Worm (Caenorhabditis elegans) whole organism, mixed stage, embryonic: ENCODE measurements around the gene col-84.
A peak's percentile ranks its signal among the peaks of the same experiment; 100 is the strongest.

Experiments
- M03D4.4 ChIP-seq: sonication (generic microtip); optimal IDR thresholded peaks from 2 replicates; lab custom pipeline; 2017; ENCODE audit warnings: mild to moderate bottlenecking, missing genetic modification characterization, missing compliant biosample characterization
- bed-3 ChIP-seq: fragments of 200-800 bp; sonication (Bioruptor generic); optimal IDR thresholded peaks from 3 replicates; lab custom pipeline; 2018; ENCODE audit warnings: mild to moderate bottlenecking, missing genetic modification characterization, moderate library complexity, missing compliant biosample characterization
- blmp-1 ChIP-seq: fragments of 150-350 bp; optimal IDR thresholded peaks from 2 replicates; lab custom pipeline; 2014; ENCODE audit warnings: missing biosample characterization, missing genetic modification characterization
- ceh-39 ChIP-seq: fragments of 150-350 bp; optimal IDR thresholded peaks from 2 replicates; lab custom pipeline; 2014; ENCODE audit warnings: missing biosample characterization, missing genetic modification characterization
- ceh-43 ChIP-seq: fragments of 200-800 bp; sonication (Bioruptor generic); optimal IDR thresholded peaks from 2 replicates; lab custom pipeline; 2018; ENCODE audit warnings: mild to moderate bottlenecking, missing genetic modification characterization, moderate library complexity, missing compliant biosample characterization
- ceh-83 ChIP-seq: fragments of 200-800 bp; sonication (Bioruptor generic); optimal IDR thresholded peaks from 2 replicates; lab custom pipeline; 2018; ENCODE audit warnings: mild to moderate bottlenecking, missing genetic modification characterization, missing compliant biosample characterization
- ces-1 ChIP-seq: fragments of 150-350 bp; optimal IDR thresholded peaks from 2 replicates; lab custom pipeline; 2014; ENCODE audit warnings: missing biosample characterization, missing genetic modification reagents, missing genetic modification characterization
- cnd-1 ChIP-seq: fragments of 200-800 bp; sonication (Bioruptor generic); optimal IDR thresholded peaks from 2 replicates; lab custom pipeline; 2018; ENCODE audit warnings: mild to moderate bottlenecking, missing genetic modification characterization, missing compliant biosample characterization
- drap-1 ChIP-seq: fragments of 200-800 bp; sonication (Bioruptor generic); optimal IDR thresholded peaks from 3 replicates; lab custom pipeline; 2018; ENCODE audit warnings: mild to moderate bottlenecking, missing genetic modification characterization, missing compliant biosample characterization
- elt-1 ChIP-seq: sonication (generic microtip); optimal IDR thresholded peaks from 2 replicates; lab custom pipeline; 2017; ENCODE audit warnings: missing genetic modification characterization, mild to moderate bottlenecking, missing compliant biosample characterization, antibody characterized with exemption, moderate library complexity, borderline replicate concordance; ENCODE audit not compliant: insufficient read depth
- elt-3 ChIP-seq: fragments of 150-350 bp; optimal IDR thresholded peaks from 2 replicates; lab custom pipeline; 2014; ENCODE audit warnings: missing biosample characterization, missing genetic modification characterization
- flh-1 ChIP-seq: fragments of 200-800 bp; sonication (Bioruptor generic); optimal IDR thresholded peaks from 2 replicates; lab custom pipeline; 2018; ENCODE audit warnings: mild to moderate bottlenecking, missing genetic modification characterization, moderate library complexity, missing compliant biosample characterization
- ham-2 ChIP-seq: fragments of 200-800 bp; sonication (Bioruptor generic); optimal IDR thresholded peaks from 2 replicates; lab custom pipeline; 2018; ENCODE audit warnings: mild to moderate bottlenecking, missing genetic modification characterization, missing compliant biosample characterization
- hlh-1 ChIP-seq: fragments of 150-350 bp; optimal IDR thresholded peaks from 2 replicates; lab custom pipeline; 2014; ENCODE audit warnings: missing biosample characterization, missing genetic modification reagents, missing genetic modification characterization
- lin-13 ChIP-seq: fragments of 150-350 bp; optimal IDR thresholded peaks from 2 replicates; lab custom pipeline; 2014; ENCODE audit warnings: missing biosample characterization, missing genetic modification characterization
- lin-32 ChIP-seq: fragments of 200-800 bp; sonication (Bioruptor generic); optimal IDR thresholded peaks from 2 replicates; lab custom pipeline; 2018; ENCODE audit warnings: mild to moderate bottlenecking, missing genetic modification characterization, missing compliant biosample characterization
- lsy-2 ChIP-seq: fragments of 150-350 bp; optimal IDR thresholded peaks from 2 replicates; lab custom pipeline; 2014; ENCODE audit warnings: missing biosample characterization, missing genetic modification characterization
- mab-5 ChIP-seq: fragments of 150-350 bp; optimal IDR thresholded peaks from 2 replicates; lab custom pipeline; 2014; ENCODE audit warnings: missing biosample characterization, missing genetic modification characterization
- mep-1 ChIP-seq: fragments of 150-350 bp; optimal IDR thresholded peaks from 2 replicates; lab custom pipeline; 2017; ENCODE audit warnings: missing biosample characterization, missing genetic modification reagents, missing genetic modification characterization, inconsistent platforms
- mls-2 ChIP-seq: sonication (generic microtip); optimal IDR thresholded peaks from 2 replicates; lab custom pipeline; 2016; ENCODE audit warnings: mild to moderate bottlenecking, missing genetic modification characterization, moderate library complexity, missing compliant biosample characterization
- nhr-12 ChIP-seq: fragments of 150-350 bp; optimal IDR thresholded peaks from 2 replicates; lab custom pipeline; 2014; ENCODE audit warnings: missing biosample characterization, missing genetic modification characterization
- nhr-2 ChIP-seq: fragments of 150-350 bp; optimal IDR thresholded peaks from 2 replicates; lab custom pipeline; 2014; ENCODE audit warnings: missing biosample characterization, missing genetic modification characterization
- nhr-237 ChIP-seq: fragments of 150-350 bp; optimal IDR thresholded peaks from 2 replicates; lab custom pipeline; 2014; ENCODE audit warnings: missing biosample characterization, missing genetic modification characterization
- nhr-28 ChIP-seq: fragments of 150-350 bp; optimal IDR thresholded peaks from 2 replicates; lab custom pipeline; 2014; ENCODE audit warnings: missing biosample characterization, missing genetic modification characterization
- nhr-76 ChIP-seq: sonication (generic microtip); optimal IDR thresholded peaks from 2 replicates; lab custom pipeline; 2017; ENCODE audit warnings: missing biosample characterization, missing genetic modification characterization
- pha-4 ChIP-seq: fragments of 150-350 bp; optimal IDR thresholded peaks from 2 replicates; lab custom pipeline; 2018; ENCODE audit warnings: missing biosample characterization, missing genetic modification reagents, missing genetic modification characterization
- sem-2 ChIP-seq: fragments of 200-800 bp; sonication (Bioruptor generic); optimal IDR thresholded peaks from 2 replicates; lab custom pipeline; 2018; ENCODE audit warnings: mild to moderate bottlenecking, missing genetic modification characterization, missing compliant biosample characterization
- snpc-4 ChIP-seq: fragments of 150-350 bp; optimal IDR thresholded peaks from 2 replicates; lab custom pipeline; 2014; ENCODE audit warnings: missing biosample characterization, missing genetic modification characterization
- sptf-1 ChIP-seq: sonication (generic microtip); optimal IDR thresholded peaks from 2 replicates; lab custom pipeline; 2017; ENCODE audit warnings: mild to moderate bottlenecking, missing genetic modification characterization, moderate library complexity, missing compliant biosample characterization
- tbx-8 ChIP-seq: fragments of 200-800 bp; sonication (Bioruptor generic); optimal IDR thresholded peaks from 2 replicates; lab custom pipeline; 2018; ENCODE audit warnings: mild to moderate bottlenecking, missing genetic modification characterization, moderate library complexity, missing compliant biosample characterization
- unc-120 ChIP-seq: sonication (generic microtip); optimal IDR thresholded peaks from 2 replicates; lab custom pipeline; 2017; ENCODE audit warnings: missing genetic modification characterization, missing compliant biosample characterization; ENCODE audit not compliant: poor library complexity, severe bottlenecking
- unc-39 ChIP-seq: fragments of 150-350 bp; optimal IDR thresholded peaks from 2 replicates; lab custom pipeline; 2014; ENCODE audit warnings: missing biosample characterization, missing genetic modification characterization
- unc-62 ChIP-seq: fragments of 150-350 bp; optimal IDR thresholded peaks from 2 replicates; lab custom pipeline; 2014; ENCODE audit warnings: missing biosample characterization, missing genetic modification reagents, missing genetic modification characterization
- zip-8 ChIP-seq: fragments of 150-350 bp; optimal IDR thresholded peaks from 2 replicates; lab custom pipeline; 2014; ENCODE audit warnings: missing biosample characterization, missing genetic modification characterization
- ztf-11 ChIP-seq: fragments of 150-350 bp; optimal IDR thresholded peaks from 2 replicates; lab custom pipeline; 2014; ENCODE audit warnings: missing biosample characterization, missing genetic modification characterization

The col-84 gene

DNA sequence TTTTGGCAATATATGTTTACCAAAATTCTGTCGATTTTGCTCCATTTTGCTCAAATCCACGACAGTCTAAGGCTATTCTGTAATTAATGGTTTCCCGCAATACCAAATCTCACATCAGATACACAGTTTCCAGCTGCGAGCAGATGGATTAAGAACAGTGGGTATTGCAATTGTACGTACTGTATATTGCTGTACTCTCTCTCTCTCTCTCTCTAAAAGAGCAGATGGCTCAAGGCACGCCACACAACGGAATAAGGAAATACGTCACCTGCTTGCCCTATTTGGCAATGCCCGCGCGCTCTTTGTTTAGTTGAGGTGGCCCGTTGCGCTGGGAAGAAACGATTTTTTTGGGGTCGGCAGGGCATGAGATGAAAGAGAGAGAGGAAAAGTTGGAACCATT, 22.3 kb downstream of the col-84 start:
- peak; percentile 60 for TF ChIP-seq mls-2
- TF ChIP-seq ztf-11 (tag; lab: Kevin White, UChicago), result peak; percentile 11
- TF ChIP-seq sptf-1 (tag; lab: Kevin White, UChicago), result peak; percentile 28
- peak; percentile 31 for TF ChIP-seq zip-8 (tag; lab: Kevin White, UChicago)
- TF ChIP-seq lin-32 (GFP tag; lab: Kevin White, UChicago), result peak; percentile 100
- peak; percentile 91 for TF ChIP-seq cnd-1 (tag; lab: Kevin White, UChicago)
- TF ChIP-seq unc-120, result no peak
- TF ChIP-seq ceh-39 (tag; lab: Kevin White, UChicago), result peak; percentile 17
- TF ChIP-seq ces-1 (GFP tag; lab: Kevin White, UChicago), result peak; percentile 14
- no peak for TF ChIP-seq hlh-1
- TF ChIP-seq drap-1, result no peak
- peak; percentile 5 for TF ChIP-seq ham-2 (GFP tag; lab: Kevin White, UChicago)
- peak; percentile 65 for TF ChIP-seq nhr-2 (tag; lab: Kevin White, UChicago)
- no peak for TF ChIP-seq elt-1 (tag; lab: Kevin White, UChicago)

DNA sequence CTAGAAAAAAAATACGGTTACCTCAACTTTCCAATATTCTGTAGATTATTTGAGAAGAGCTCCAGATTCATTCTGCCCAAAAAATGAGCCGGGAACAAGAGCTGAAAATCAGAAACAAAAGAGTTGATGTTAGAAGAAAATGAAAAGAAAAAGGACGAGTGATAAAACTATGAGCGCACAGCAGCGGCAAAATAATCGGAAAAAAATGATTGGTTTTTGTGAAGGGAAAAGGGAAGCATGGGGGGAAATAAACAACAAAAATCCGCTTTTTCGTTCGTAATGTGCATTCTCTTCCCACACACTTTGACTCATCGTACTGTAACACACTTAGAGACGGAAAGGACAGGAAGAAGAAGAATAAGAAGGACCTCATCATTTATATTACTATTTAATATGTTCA, 25.0 kb downstream of the col-84 start, which contains the start of gene ZK930.2:
Gene ZK930.2 (minus strand): TSS at position 101 of the 400 bp plus-strand sequence.
- no peak for TF ChIP-seq sptf-1 (tag; lab: Kevin White, UChicago)
- TF ChIP-seq nhr-28, result no peak
- no peak for TF ChIP-seq mab-5 (tag; lab: Kevin White, UChicago)
- TF ChIP-seq zip-8 (tag; lab: Kevin White, UChicago), result no peak
- no peak for TF ChIP-seq elt-3 (tag; lab: Kevin White, UChicago)
- TF ChIP-seq ces-1 (GFP tag; lab: Kevin White, UChicago), result no peak
- TF ChIP-seq ceh-43 (GFP tag; lab: Kevin White, UChicago), result no peak
- no peak for TF ChIP-seq flh-1 (GFP tag; lab: Kevin White, UChicago)
- no peak for TF ChIP-seq unc-39
- TF ChIP-seq tbx-8 (GFP tag; lab: Kevin White, UChicago), result no peak
- TF ChIP-seq nhr-237, result no peak

ce11 chrII:11899761-11900160, 31.4 kb downstream of the col-84 start:
- TF ChIP-seq sptf-1 (tag; lab: Kevin White, UChicago) (no peak), nhr-2 (tag; lab: Kevin White, UChicago) (peak; percentile 10), lin-32 (GFP tag; lab: Kevin White, UChicago) (no peak), blmp-1 (tag; lab: Kevin White, UChicago) (no peak), unc-120 (no peak), ham-2 (GFP tag; lab: Kevin White, UChicago) (no peak)

ce11 chrII:11901110-11901509, 32.8 kb downstream of the col-84 start, which contains the start of gene vab-23:
Gene vab-23 (minus strand): TSS chrII:11901210.
- TF ChIP-seq ces-1 (GFP tag; lab: Kevin White, UChicago), result no peak
- TF ChIP-seq flh-1 (GFP tag; lab: Kevin White, UChicago), result no peak
- TF ChIP-seq mab-5 (tag; lab: Kevin White, UChicago), result no peak
- no peak for TF ChIP-seq M03D4.4 (tag; lab: Kevin White, UChicago)
- TF ChIP-seq ceh-83 (GFP tag; lab: Kevin White, UChicago), result no peak
- no peak for TF ChIP-seq pha-4 (tag; lab: Kevin White, UChicago)
- no peak for TF ChIP-seq mep-1 (tag; lab: Kevin White, UChicago)
- TF ChIP-seq unc-39, result no peak
- no peak for TF ChIP-seq zip-8 (tag; lab: Kevin White, UChicago)
- TF ChIP-seq tbx-8 (GFP tag; lab: Kevin White, UChicago), result no peak
- TF ChIP-seq unc-62 (GFP tag; lab: Kevin White, UChicago), result no peak
- no peak for TF ChIP-seq elt-3 (tag; lab: Kevin White, UChicago)
- no peak for TF ChIP-seq ceh-43 (GFP tag; lab: Kevin White, UChicago)
- no peak for TF ChIP-seq lin-13 (tag; lab: Kevin White, UChicago)
- TF ChIP-seq snpc-4 (tag; lab: Kevin White, UChicago), result no peak

DNA sequence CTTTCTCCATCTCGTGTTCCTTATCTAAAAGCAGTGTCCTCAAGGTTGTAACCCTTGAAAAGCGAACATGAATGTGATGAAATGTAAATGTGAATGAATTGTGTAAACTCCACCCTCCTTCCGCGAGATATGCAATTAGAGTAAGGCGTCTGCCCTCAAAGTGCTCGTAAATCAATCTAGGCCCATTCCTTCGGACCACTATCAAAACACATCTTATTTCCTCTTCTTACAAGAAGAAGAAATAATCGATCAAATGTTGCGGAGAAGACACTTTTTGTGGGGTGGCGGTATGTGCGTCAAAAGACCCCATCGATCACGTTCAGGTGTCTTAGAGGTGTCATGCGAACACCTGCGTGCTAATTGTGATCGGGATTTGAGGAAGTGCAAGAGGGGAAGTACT, 33.9 kb downstream of the col-84 start:
- TF ChIP-seq blmp-1 (tag; lab: Kevin White, UChicago) (no peak), pha-4 (tag; lab: Kevin White, UChicago) (no peak), ces-1 (GFP tag; lab: Kevin White, UChicago) (no peak), unc-62 (GFP tag; lab: Kevin White, UChicago) (peak; percentile 96), cnd-1 (tag; lab: Kevin White, UChicago) (no peak), hlh-1 (no peak), lin-13 (tag; lab: Kevin White, UChicago) (no peak), flh-1 (GFP tag; lab: Kevin White, UChicago) (no peak), sem-2 (GFP tag; lab: Kevin White, UChicago) (no peak), ceh-43 (GFP tag; lab: Kevin White, UChicago) (no peak), ztf-11 (tag; lab: Kevin White, UChicago) (no peak), ceh-83 (GFP tag; lab: Kevin White, UChicago) (no peak), zip-8 (tag; lab: Kevin White, UChicago) (no peak), tbx-8 (GFP tag; lab: Kevin White, UChicago) (no peak), unc-120 (peak; percentile 15), lsy-2 (tag; lab: Kevin White, UChicago) (no peak), bed-3 (GFP tag; lab: Kevin White, UChicago) (no peak), mep-1 (tag; lab: Kevin White, UChicago) (no peak), snpc-4 (tag; lab: Kevin White, UChicago) (no peak), M03D4.4 (tag; lab: Kevin White, UChicago) (no peak), nhr-76 (tag; lab: Kevin White, UChicago) (no peak), unc-39 (no peak), nhr-2 (tag; lab: Kevin White, UChicago) (peak; percentile 79), ham-2 (GFP tag; lab: Kevin White, UChicago) (no peak), nhr-12 (tag; lab: Kevin White, UChicago) (no peak)
